Worm (Caenorhabditis elegans): Measurements from ENCODE around the gene mrps-16.

mrps-16 gene

DNA sequence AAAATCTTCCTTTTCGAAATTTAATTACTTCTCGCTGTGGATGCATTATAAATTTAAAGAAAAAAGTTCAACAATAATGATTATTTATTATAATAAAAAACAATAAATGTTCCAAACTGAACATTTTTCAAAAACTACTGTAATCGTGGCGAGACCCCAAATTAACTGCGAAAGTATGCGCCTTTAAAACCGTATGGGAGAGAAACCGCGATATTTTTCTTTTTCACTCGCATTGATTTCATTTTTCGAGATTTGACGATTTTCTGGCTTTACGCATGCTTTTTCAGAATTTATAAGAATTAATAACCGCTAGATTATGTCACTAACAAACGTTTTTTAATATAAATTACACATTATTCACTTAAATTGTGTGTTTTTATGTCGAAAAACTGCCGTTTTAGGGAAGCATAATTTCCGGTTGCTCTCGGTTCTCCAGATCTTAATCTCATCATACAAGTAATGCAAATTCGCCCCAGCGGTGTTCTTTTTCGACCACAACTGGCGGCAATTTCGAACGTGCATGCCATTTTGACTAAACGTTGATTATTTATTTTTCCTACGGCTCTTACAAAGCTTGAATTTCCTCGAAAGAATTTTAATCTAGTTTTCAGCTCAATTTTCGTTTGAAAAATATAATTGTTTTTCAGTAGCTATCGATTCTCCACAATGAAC, 26.9 kb downstream of the mrps-16 start, which contains the start of gene F12A10.8 (continued):
- peak; percentile 67 for TF ChIP-seq madf-8 (GFP tag; conservative IDR thresholded peaks at IDR 0.05)

DNA sequence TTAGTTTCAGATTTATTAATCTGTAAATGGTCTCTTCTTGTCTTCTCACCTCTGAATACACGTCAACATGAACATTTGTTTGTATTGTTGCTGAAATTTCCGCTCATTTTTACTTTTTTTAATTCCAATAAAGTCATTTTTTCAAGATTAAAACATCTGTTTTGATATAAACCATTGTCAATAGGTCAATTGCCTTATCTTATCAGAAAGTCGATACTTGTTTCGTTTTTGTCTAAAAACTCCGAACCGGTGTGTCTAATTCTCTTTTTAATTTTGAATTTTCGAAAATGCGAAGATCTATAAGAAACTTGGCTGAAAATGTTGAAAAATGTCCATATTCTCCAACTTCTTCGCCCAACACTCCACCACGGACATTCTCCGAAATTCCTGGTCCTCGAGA, 29.6 kb downstream of the mrps-16 start, which contains the start of gene cyp-44A1:
TSS of gene cyp-44A1 (plus strand) at position 285 of the 400 bp plus-strand sequence.
- TF ChIP-seq die-1 (tag; optimal IDR thresholded peaks at IDR 0.05) (no peak), D2030.7 (GFP tag; IDR thresholded peaks at IDR 0.05) (no peak), ama-1 (optimal IDR thresholded peaks at IDR 0.05) (no peak), ama-1 (GFP tag; optimal IDR thresholded peaks at IDR 0.05) (no peak), snpc-3.4 (tag; optimal IDR thresholded peaks at IDR 0.05) (no peak), ceh-27 (GFP tag; optimal IDR thresholded peaks at IDR 0.05) (no peak), dpl-1 (GFP tag; optimal IDR thresholded peaks at IDR 0.05) (no peak), ztf-25 (GFP tag; IDR thresholded peaks at IDR 0.05) (no peak), ceh-40 (GFP tag; IDR thresholded peaks at IDR 0.05) (no peak), cebp-2 (GFP tag; IDR thresholded peaks at IDR 0.05) (no peak), hmg-20 (GFP tag; IDR thresholded peaks at IDR 0.05) (no peak), aptf-3 (GFP tag; IDR thresholded peaks at IDR 0.05) (no peak), F55B11.4 (tag; optimal IDR thresholded peaks at IDR 0.05; ENCODE audit: borderline replicate concordance, insufficient read depth) (no peak), unc-130 (GFP tag; optimal IDR thresholded peaks at IDR 0.05) (no peak), Y67H2A.10 (GFP tag; conservative IDR thresholded peaks at IDR 0.05) (no peak)

DNA sequence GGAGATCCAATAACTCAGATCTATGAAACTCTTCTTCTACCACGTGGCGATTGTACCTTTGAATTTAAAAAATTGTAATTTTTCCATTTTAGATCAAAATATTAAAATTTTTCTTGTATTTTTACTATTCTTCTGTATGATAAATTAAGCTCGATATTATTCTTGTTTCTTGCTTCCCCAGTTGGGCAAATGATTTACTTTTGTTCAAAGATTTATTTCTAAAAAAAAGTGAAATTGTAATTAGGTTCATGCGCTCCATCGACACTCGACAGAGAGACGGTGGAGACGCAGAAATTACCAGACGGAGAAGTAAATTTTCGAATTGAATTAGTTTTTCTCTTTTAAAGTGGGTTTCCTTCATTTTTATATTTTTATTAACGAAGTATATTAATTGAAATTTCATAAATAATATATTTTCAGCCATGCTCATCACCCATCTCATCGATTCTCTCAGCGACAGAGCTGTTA, 31.7 kb downstream of the mrps-16 start, which contains the start of gene npp-24:
TSS of gene npp-24 (plus strand) at position 51 of the 468 bp plus-strand sequence.
- TF ChIP-seq nhr-27 (tag; optimal IDR thresholded peaks at IDR 0.05), result no peak
- TF ChIP-seq lin-35 (GFP tag; optimal IDR thresholded peaks at IDR 0.05), result peak in 1 of 3 experiments; percentile 43
- no peak for TF ChIP-seq nhr-179 (tag; optimal IDR thresholded peaks at IDR 0.05)
- no peak for TF ChIP-seq lsl-1 (GFP tag; optimal IDR thresholded peaks at IDR 0.05)
- TF ChIP-seq T26A5.8 (tag; optimal IDR thresholded peaks at IDR 0.05), result no peak
- TF ChIP-seq atf-7 (tag; optimal IDR thresholded peaks at IDR 0.05), result no peak
- no peak for TF ChIP-seq mes-4 (tag; optimal IDR thresholded peaks at IDR 0.05)

DNA sequence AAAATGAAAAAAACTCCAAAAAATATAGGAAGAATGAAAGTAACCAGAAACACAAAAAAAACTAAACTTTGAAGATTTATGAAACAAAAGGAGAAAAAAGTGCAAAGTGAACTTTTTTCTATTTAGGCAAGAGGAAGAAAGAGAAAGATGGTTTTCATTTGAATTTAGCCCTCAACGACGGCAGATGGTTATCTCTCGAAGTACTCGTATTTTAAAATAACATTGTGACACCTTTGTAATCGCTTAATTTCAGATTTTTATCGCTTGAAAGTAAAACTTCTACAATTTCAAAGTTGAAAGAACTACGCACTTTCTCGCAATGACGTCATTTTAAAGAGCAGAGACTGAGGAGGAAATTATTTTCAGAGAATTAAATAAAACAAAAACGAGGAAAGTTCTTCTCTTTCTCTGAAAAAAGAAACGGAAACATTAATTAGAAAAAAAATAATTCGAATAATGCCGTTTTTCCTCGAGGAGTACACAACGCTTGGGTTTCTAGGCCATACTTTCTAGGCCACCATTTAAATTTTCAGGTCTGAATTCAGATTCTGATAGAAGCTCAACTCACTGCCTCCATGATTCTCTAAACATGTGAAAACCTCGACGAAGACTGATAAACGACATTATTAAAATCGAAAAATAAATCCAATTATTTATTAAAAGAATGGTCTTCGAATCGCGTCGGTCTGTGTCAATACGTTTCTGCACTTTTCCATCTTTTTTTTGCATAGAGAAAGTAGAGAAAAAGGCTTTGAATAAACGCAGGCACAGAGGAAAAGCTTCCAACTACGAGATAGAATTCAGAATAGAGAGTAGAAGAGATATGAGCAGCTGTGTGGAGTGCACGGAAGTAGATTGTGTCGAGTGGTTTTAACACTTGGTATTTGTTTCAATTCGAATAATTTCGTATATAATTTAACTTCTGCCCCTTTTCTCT, 37.5 kb downstream of the mrps-16 start:
- TF ChIP-seq B0035.1 (tag; optimal IDR thresholded peaks at IDR 0.05) (no peak), mxl-1 (tag; optimal IDR thresholded peaks at IDR 0.05) (no peak), let-526 (GFP tag; IDR thresholded peaks at IDR 0.05) (no peak), zim-3 (tag; optimal IDR thresholded peaks at IDR 0.05) (no peak), cebp-1 (GFP tag; IDR thresholded peaks at IDR 0.05) (no peak), cebp-1 (tag; optimal IDR thresholded peaks at IDR 0.05) (no peak), athp-1 (tag; optimal IDR thresholded peaks at IDR 0.05) (no peak), pbrm-1 (GFP tag; IDR thresholded peaks at IDR 0.05) (no peak), C17E4.6 (GFP tag; IDR thresholded peaks at IDR 0.05) (no peak), unc-62 (GFP tag; optimal IDR thresholded peaks at IDR 0.05) (no peak), nfya-2 (GFP tag; IDR thresholded peaks at IDR 0.05) (no peak), rec-8 (tag; optimal IDR thresholded peaks at IDR 0.05) (peak in 1 of 2 experiments; percentile 24), B0336.3 (GFP tag; IDR thresholded peaks at IDR 0.05) (no peak), ets-4 (GFP tag; optimal IDR thresholded peaks at IDR 0.05) (no peak), tbp1 (GFP tag; optimal IDR thresholded peaks at IDR 0.05) (no peak), dpl-1 (GFP tag; optimal IDR thresholded peaks at IDR 0.05) (no peak), D2030.7 (GFP tag; IDR thresholded peaks at IDR 0.05) (no peak), mel-28 (tag; optimal IDR thresholded peaks at IDR 0.05; ENCODE audit: borderline replicate concordance) (no peak), mes-4 (tag; optimal IDR thresholded peaks at IDR 0.05) (no peak), snpc-1.1 (tag; optimal IDR thresholded peaks at IDR 0.05; ENCODE audit: insufficient read depth) (no peak), F39B2.1 (GFP tag; IDR thresholded peaks at IDR 0.05) (no peak), Y53G8AR.9 (GFP tag; conservative IDR thresholded peaks at IDR 0.05) (no peak)

Measured in whole organism, young adult.